Fruit fly (Drosophila melanogaster): ENCODE results near the gene HGTX.

Gene HGTX

DNA sequence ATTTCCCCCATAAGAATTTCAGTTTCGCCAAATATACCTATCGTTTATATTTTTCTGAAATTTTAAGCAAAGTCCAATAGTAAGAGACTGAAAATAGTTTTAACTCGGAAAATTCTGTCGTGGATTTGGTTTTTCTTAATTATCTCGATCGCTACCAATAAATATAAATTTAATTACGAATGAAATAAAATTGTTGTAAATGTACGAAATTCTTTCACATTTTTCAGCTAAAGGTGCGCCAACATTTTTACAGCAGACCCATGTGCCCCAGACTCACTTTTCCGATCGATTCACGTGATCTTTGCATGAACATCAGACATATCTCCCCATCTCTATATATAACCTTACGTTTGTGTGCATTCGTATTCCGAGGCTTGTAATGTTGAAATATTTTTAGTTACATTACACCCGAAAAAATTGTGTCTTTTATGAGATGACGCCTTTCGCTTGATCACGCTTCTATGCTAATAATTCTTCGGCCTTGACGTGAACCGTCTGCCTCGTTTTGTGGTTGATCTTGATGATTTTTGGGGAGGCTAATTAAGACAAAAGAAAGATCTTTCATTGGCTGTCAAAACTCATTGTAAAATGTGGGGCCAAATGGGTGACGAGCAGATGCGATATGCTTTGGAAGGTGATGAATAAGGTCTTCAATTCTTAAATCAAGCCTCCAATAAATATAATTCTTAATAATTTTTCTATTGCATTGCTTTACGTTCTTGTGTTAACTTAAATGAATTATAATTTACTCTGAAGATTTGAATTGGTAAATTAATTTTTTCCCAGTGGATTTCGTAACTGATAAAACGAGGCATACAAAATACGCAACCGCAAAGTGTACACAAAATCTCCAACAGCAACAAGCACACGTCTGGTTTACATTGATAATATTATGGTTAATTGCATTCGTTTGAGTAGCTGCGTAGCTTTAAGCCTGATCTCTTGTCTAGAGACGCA, 54.1 kb downstream of the HGTX start (continued):
- peak; percentile 35 for TF ChIP-seq dmrt11E (tag; optimal IDR thresholded peaks at IDR 0.05)
- peak; percentile 0 for TF ChIP-seq CG10462 (GFP tag; optimal IDR thresholded peaks at IDR 0.05)
- no peak for TF ChIP-seq Awh (GFP tag; IDR thresholded peaks at IDR 0.05)
- TF ChIP-seq CG10267 (tag; optimal IDR thresholded peaks at IDR 0.05): peak; percentile 34
- TF ChIP-seq CG1233 (GFP tag; optimal IDR thresholded peaks at IDR 0.05): peak; percentile 65
- TF ChIP-seq so (GFP tag; IDR thresholded peaks at IDR 0.05): 0 out of 3 replicates have a peak, but pooled peaks have one; percentile 34
- peak; percentile 7 for TF ChIP-seq CG8359 (GFP tag; optimal IDR thresholded peaks at IDR 0.05; ENCODE audit: borderline replicate concordance)
- no peak for TF ChIP-seq CG4854 (GFP tag; optimal IDR thresholded peaks at IDR 0.05)
- no peak for TF ChIP-seq Ada2b (GFP tag; IDR thresholded peaks at IDR 0.05)
- TF ChIP-seq Abd-B (GFP tag; optimal IDR thresholded peaks at IDR 0.05): peak; percentile 49
- TF ChIP-seq luna (GFP tag; optimal IDR thresholded peaks at IDR 0.05): no peak
- TF ChIP-seq Rx (GFP tag; IDR thresholded peaks at IDR 0.05): no peak
- no peak for TF ChIP-seq CG11723 (GFP tag; optimal IDR thresholded peaks at IDR 0.05)
- peak; percentile 6 for TF ChIP-seq btn (GFP tag; optimal IDR thresholded peaks at IDR 0.05)
- TF ChIP-seq tgo (GFP tag; IDR thresholded peaks at IDR 0.05): peak; percentile 35; the same call in 2 of the 3 replicates
- TF ChIP-seq gem (tag; optimal IDR thresholded peaks at IDR 0.05): peak; percentile 70
- peak; percentile 15 for TF ChIP-seq mirr (GFP tag; optimal IDR thresholded peaks at IDR 0.05)
- no peak for TF ChIP-seq H15 (GFP tag; IDR thresholded peaks at IDR 0.05)
- TF ChIP-seq Drgx (GFP tag; IDR thresholded peaks at IDR 0.05): no peak
- TF ChIP-seq Asciz (GFP tag; optimal IDR thresholded peaks at IDR 0.05): peak; percentile 56
- peak; percentile 59 for TF ChIP-seq org-1 (GFP tag; optimal IDR thresholded peaks at IDR 0.05)
- peak; percentile 63 for TF ChIP-seq zf30C (GFP tag; optimal IDR thresholded peaks at IDR 0.05)
- no peak for TF ChIP-seq Oaz (GFP tag; IDR thresholded peaks at IDR 0.05)
- TF ChIP-seq exex (tag; optimal IDR thresholded peaks at IDR 0.05): no peak
- TF ChIP-seq HLH4C (GFP tag; IDR thresholded peaks at IDR 0.05; ENCODE audit: partially characterized antibody): no peak
- TF ChIP-seq ro (GFP tag; IDR thresholded peaks at IDR 0.05): no peak
- TF ChIP-seq wek (GFP tag; optimal IDR thresholded peaks at IDR 0.05): peak; percentile 28
- TF ChIP-seq BEAF-32 (GFP tag; optimal IDR thresholded peaks at IDR 0.05): no peak
- peak; percentile 38 for TF ChIP-seq CG1602 (GFP tag; optimal IDR thresholded peaks at IDR 0.05)
- peak; percentile 6 for TF ChIP-seq CG1603 (tag; optimal IDR thresholded peaks at IDR 0.05)
- no peak for TF ChIP-seq CG15073 (GFP tag; optimal IDR thresholded peaks at IDR 0.05)
- no peak for TF ChIP-seq CG11247 (GFP tag; IDR thresholded peaks at IDR 0.05)
- TF ChIP-seq Nf-YA (GFP tag; IDR thresholded peaks at IDR 0.05): no peak
- TF ChIP-seq scrt (GFP tag; optimal IDR thresholded peaks at IDR 0.05): no peak
- no peak for TF ChIP-seq mam (GFP tag; optimal IDR thresholded peaks at IDR 0.05)
- TF ChIP-seq CG9437 (GFP tag; optimal IDR thresholded peaks at IDR 0.05): peak; percentile 87
- TF ChIP-seq Antp (GFP tag; optimal IDR thresholded peaks at IDR 0.05): no peak
- TF ChIP-seq dimm (GFP tag; IDR thresholded peaks at IDR 0.05): no peak
- TF ChIP-seq HHEX (GFP tag; optimal IDR thresholded peaks at IDR 0.05): peak; percentile 8
- TF ChIP-seq CG13424 (tag; optimal IDR thresholded peaks at IDR 0.05): peak; percentile 73
- TF ChIP-seq Scr (GFP tag; IDR thresholded peaks at IDR 0.05; ENCODE audit: partially characterized antibody): no peak
- TF ChIP-seq PHDP (tag; optimal IDR thresholded peaks at IDR 0.05): peak; percentile 51
- no peak for TF ChIP-seq ken (GFP tag; IDR thresholded peaks at IDR 0.05)
- peak; percentile 37 for TF ChIP-seq odd (GFP tag; optimal IDR thresholded peaks at IDR 0.05)
- no peak for TF ChIP-seq Optix (GFP tag; IDR thresholded peaks at IDR 0.05)
- TF ChIP-seq Nf-YC (tag; optimal IDR thresholded peaks at IDR 0.05): peak; percentile 68
- no peak for TF ChIP-seq stc (GFP tag; IDR thresholded peaks at IDR 0.05)
- peak; percentile 58 for TF ChIP-seq CG18619 (GFP tag; optimal IDR thresholded peaks at IDR 0.05)
